Fruit fly (Drosophila melanogaster) whole organism, embryonic: ENCODE results near the gene MED28.
A peak's percentile ranks its signal among the peaks of the same experiment; 100 is the strongest.

ENCODE experiments used
- Atf-2 ChIP-seq: fragments of 200-800 bp; sonication (Bioruptor generic); optimal IDR thresholded peaks from 2 replicates; lab custom pipeline; 2016; ENCODE audit warnings: missing biosample characterization, missing genetic modification characterization
- Bgb ChIP-seq: fragments of 200-800 bp; sonication (Bioruptor generic); IDR thresholded peaks from 2 replicates; pipeline ENCODE4 v1.3.6; 2022; ENCODE audit warnings: missing biosample characterization, missing genetic modification characterization; ENCODE audit not compliant: partially characterized antibody
- CG10147 ChIP-seq: fragments of 200-800 bp; sonication (Bioruptor generic); optimal IDR thresholded peaks from 2 replicates; lab custom pipeline; 2019; ENCODE audit warnings: missing biosample characterization, mild to moderate bottlenecking, missing genetic modification characterization, moderate library complexity
- CG10959 ChIP-seq: fragments of 200-800 bp; sonication (Bioruptor generic); IDR thresholded peaks from 2 replicates; pipeline ENCODE4 v1.3.6; 2022; ENCODE audit warnings: missing biosample characterization, missing genetic modification characterization
- CG12659 ChIP-seq: fragments of 200-800 bp; sonication (Bioruptor generic); optimal IDR thresholded peaks from 3 replicates; lab custom pipeline; 2017; ENCODE audit warnings: mild to moderate bottlenecking, missing biosample characterization, missing genetic modification reagents, missing genetic modification characterization
- CG13424 ChIP-seq: fragments of 200-800 bp; sonication (Bioruptor generic); optimal IDR thresholded peaks from 2 replicates; lab custom pipeline; 2019; ENCODE audit warnings: missing biosample characterization, mild to moderate bottlenecking, missing genetic modification characterization, moderate library complexity
- CG1529 ChIP-seq: fragments of 200-800 bp; sonication (Bioruptor generic); optimal IDR thresholded peaks from 3 replicates; lab custom pipeline; 2018; ENCODE audit warnings: missing biosample characterization, missing genetic modification characterization
- CG17612 ChIP-seq: fragments of 200-800 bp; sonication (Bioruptor generic); IDR thresholded peaks from 2 replicates; pipeline ENCODE4 v1.3.6; 2022; ENCODE audit warnings: missing biosample characterization, missing genetic modification characterization
- CG1832 ChIP-seq: fragments of 200-800 bp; sonication (Bioruptor generic); optimal IDR thresholded peaks from 2 replicates; lab custom pipeline; 2017; ENCODE audit warnings: missing biosample characterization, mild to moderate bottlenecking, missing genetic modification characterization, inconsistent platforms
- CG2129 ChIP-seq: fragments of 200-800 bp; sonication (Bioruptor generic); IDR thresholded peaks from 2 replicates; pipeline ENCODE4 v1.3.6; 2022; ENCODE audit warnings: missing biosample characterization, missing genetic modification characterization; ENCODE audit not compliant: partially characterized antibody
- CG2875 ChIP-seq: fragments of 200-800 bp; sonication (Bioruptor generic); optimal IDR thresholded peaks from 2 replicates; lab custom pipeline; 2017; ENCODE audit warnings: missing biosample characterization, mild to moderate bottlenecking, missing genetic modification characterization, missing genetic modification reagents
- CG30020 ChIP-seq: fragments of 200-800 bp; optimal IDR thresholded peaks from 2 replicates; lab custom pipeline; 2019; ENCODE audit warnings: missing biosample characterization, mild to moderate bottlenecking, missing genetic modification characterization, moderate library complexity
- CG31224 ChIP-seq: fragments of 200-800 bp; sonication (Bioruptor generic); IDR thresholded peaks from 2 replicates; pipeline ENCODE4 v1.3.6; 2022; ENCODE audit warnings: missing biosample characterization, missing genetic modification characterization
- CG3847 ChIP-seq: fragments of 200-800 bp; sonication (Bioruptor generic); IDR thresholded peaks from 2 replicates; pipeline ENCODE4 v1.3.6; 2022; ENCODE audit warnings: missing biosample characterization, missing genetic modification characterization
- CG6175 ChIP-seq: fragments of 200-800 bp; sonication (Bioruptor generic); IDR thresholded peaks from 3 replicates; pipeline ENCODE4 v1.3.6; 2022; ENCODE audit warnings: missing biosample characterization, missing genetic modification characterization
- CG6689 ChIP-seq: fragments of 200-800 bp; sonication (Bioruptor generic); IDR thresholded peaks from 2 replicates; pipeline ENCODE4 v1.3.6; 2022; ENCODE audit warnings: missing biosample characterization, missing genetic modification characterization
- CG6791 ChIP-seq: fragments of 200-800 bp; sonication (Bioruptor generic); IDR thresholded peaks from 3 replicates; pipeline ENCODE4 v1.3.6; 2022; ENCODE audit warnings: missing biosample characterization, missing genetic modification characterization; ENCODE audit not compliant: partially characterized antibody
- CG8765 ChIP-seq: fragments of 200-800 bp; sonication (Bioruptor generic); IDR thresholded peaks from 2 replicates; pipeline ENCODE4 v1.3.6; 2022; ENCODE audit warnings: missing biosample characterization, missing genetic modification characterization
- CTCF ChIP-seq: fragments of 200-800 bp; sonication (Bioruptor generic); optimal IDR thresholded peaks from 2 replicates; lab custom pipeline; 2017; ENCODE audit warnings: missing biosample characterization, mild to moderate bottlenecking, missing genetic modification characterization, moderate library complexity
- Doc2 ChIP-seq: fragments of 200-800 bp; sonication (Bioruptor generic); IDR thresholded peaks from 2 replicates; pipeline ENCODE4 v1.3.6; 2022; ENCODE audit warnings: missing biosample characterization, missing genetic modification characterization
- Dp ChIP-seq: fragments of 200-800 bp; sonication (Bioruptor generic); optimal IDR thresholded peaks from 2 replicates; lab custom pipeline; 2018; ENCODE audit warnings: missing biosample characterization, mild to moderate bottlenecking, missing genetic modification characterization, moderate library complexity
- Hr3 ChIP-seq: fragments of 200-800 bp; sonication (Bioruptor generic); optimal IDR thresholded peaks from 3 replicates; lab custom pipeline; 2016; ENCODE audit warnings: missing biosample characterization, missing genetic modification characterization
- Hsf ChIP-seq: fragments of 200-800 bp; sonication (Bioruptor generic); optimal IDR thresholded peaks from 3 replicates; lab custom pipeline; 2016; ENCODE audit warnings: missing biosample characterization, missing genetic modification characterization
- Lhr ChIP-seq: fragments of 200-800 bp; sonication (Bioruptor generic); optimal IDR thresholded peaks from 3 replicates; lab custom pipeline; 2017; ENCODE audit warnings: mild to moderate bottlenecking, missing biosample characterization, missing genetic modification reagents, missing genetic modification characterization
- NFAT ChIP-seq: fragments of 200-800 bp; sonication (Bioruptor generic); IDR thresholded peaks from 2 replicates; pipeline ENCODE4 v1.3.6; 2022; ENCODE audit warnings: missing biosample characterization, missing genetic modification characterization
- Opbp ChIP-seq: fragments of 200-800 bp; sonication (Bioruptor generic); IDR thresholded peaks from 3 replicates; pipeline ENCODE4 v1.3.6; 2022; ENCODE audit warnings: missing biosample characterization, missing genetic modification characterization; ENCODE audit not compliant: partially characterized antibody
- Sox100B ChIP-seq: fragments of 200-800 bp; sonication (Bioruptor generic); optimal IDR thresholded peaks from 3 replicates; lab custom pipeline; 2018; ENCODE audit warnings: missing biosample characterization, mild to moderate bottlenecking, missing genetic modification characterization
- Spps ChIP-seq: fragments of 200-800 bp; sonication (Bioruptor generic); optimal IDR thresholded peaks from 2 replicates; lab custom pipeline; 2018; ENCODE audit warnings: missing biosample characterization, mild to moderate bottlenecking, missing genetic modification characterization
- Taf1 ChIP-seq: fragments of 200-800 bp; sonication (Bioruptor generic); IDR thresholded peaks from 2 replicates; pipeline ENCODE4 v1.3.6; 2022; ENCODE audit warnings: missing biosample characterization, missing genetic modification characterization
- YL-1 ChIP-seq: fragments of 200-800 bp; sonication (Bioruptor generic); optimal IDR thresholded peaks from 3 replicates; lab custom pipeline; 2017; ENCODE audit warnings: missing biosample characterization, mild to moderate bottlenecking, missing genetic modification characterization
- amos ChIP-seq: fragments of 200-800 bp; sonication (Bioruptor generic); IDR thresholded peaks from 2 replicates; pipeline ENCODE4 v1.3.6; 2022; ENCODE audit warnings: missing biosample characterization, missing genetic modification characterization; ENCODE audit not compliant: partially characterized antibody
- ara ChIP-seq: fragments of 200-800 bp; sonication (Bioruptor generic); IDR thresholded peaks from 2 replicates; pipeline ENCODE4 v1.3.6; 2022; ENCODE audit warnings: missing biosample characterization, missing genetic modification characterization
- chinmo ChIP-seq: fragments of 200-800 bp; sonication (Bioruptor generic); IDR thresholded peaks from 4 replicates; pipeline ENCODE4 v1.3.6; 2022; ENCODE audit warnings: missing biosample characterization, missing genetic modification characterization; ENCODE audit not compliant: partially characterized antibody
- ems ChIP-seq: fragments of 200-800 bp; sonication (Bioruptor generic); optimal IDR thresholded peaks from 3 replicates; lab custom pipeline; 2016; ENCODE audit warnings: missing biosample characterization, missing genetic modification characterization
- fd96Cb ChIP-seq: fragments of 200-800 bp; sonication (Bioruptor generic); optimal IDR thresholded peaks from 2 replicates; lab custom pipeline; 2018; ENCODE audit warnings: missing biosample characterization, mild to moderate bottlenecking, missing genetic modification characterization, moderate library complexity
- gce ChIP-seq: fragments of 200-800 bp; sonication (Bioruptor generic); IDR thresholded peaks from 3 replicates; pipeline ENCODE4 v1.3.6; 2022; ENCODE audit warnings: missing biosample characterization, missing genetic modification characterization
- gfzf ChIP-seq: fragments of 200-800 bp; sonication (Bioruptor generic); optimal IDR thresholded peaks from 2 replicates; lab custom pipeline; 2016; ENCODE audit warnings: missing biosample characterization, mild to moderate bottlenecking, missing genetic modification characterization, moderate library complexity
- luna ChIP-seq: fragments of 200-800 bp; sonication (Bioruptor generic); optimal IDR thresholded peaks from 2 replicates; lab custom pipeline; 2016; ENCODE audit warnings: missing biosample characterization, missing genetic modification characterization
- nom ChIP-seq: fragments of 200-800 bp; sonication (Bioruptor generic); optimal IDR thresholded peaks from 2 replicates; lab custom pipeline; 2017; ENCODE audit warnings: missing biosample characterization, missing genetic modification characterization, mild to moderate bottlenecking, moderate library complexity, missing genetic modification reagents
- phol ChIP-seq: fragments of 200-800 bp; sonication (Bioruptor generic); optimal IDR thresholded peaks from 3 replicates; lab custom pipeline; 2018; ENCODE audit warnings: missing biosample characterization, mild to moderate bottlenecking, missing genetic modification characterization, moderate library complexity
- psq ChIP-seq: fragments of 200-800 bp; sonication (Bioruptor generic); optimal IDR thresholded peaks from 2 replicates; lab custom pipeline; 2017; ENCODE audit warnings: missing biosample characterization, missing genetic modification characterization
- rib ChIP-seq: fragments of 200-800 bp; sonication (Bioruptor generic); IDR thresholded peaks from 2 replicates; pipeline ENCODE4 v1.3.6; 2022; ENCODE audit warnings: missing biosample characterization, missing genetic modification characterization
- ro ChIP-seq: fragments of 200-800 bp; sonication (Bioruptor generic); IDR thresholded peaks from 2 replicates; pipeline ENCODE4 v1.3.6; 2022; ENCODE audit warnings: missing biosample characterization, missing genetic modification characterization
- run ChIP-seq: fragments of 200-800 bp; sonication (Bioruptor generic); optimal IDR thresholded peaks from 3 replicates; lab custom pipeline; 2018; ENCODE audit warnings: missing biosample characterization, mild to moderate bottlenecking, missing genetic modification characterization
- sc ChIP-seq, 3 experiments: fragments of >200 bp in 2 of 3; fragments of 200-800 bp in 1 of 3; sonication (Bioruptor generic) in 1 of 3; optimal IDR thresholded peaks; 2 replicates in 2 of 3; 3 replicates in 1 of 3; lab custom pipeline; 2017; ENCODE audit warnings: mild to moderate bottlenecking in 1 of 3, missing biosample characterization in 1 of 3, missing genetic modification characterization in 1 of 3, missing genetic modification reagents in 1 of 3
- sd ChIP-seq: fragments of 200-800 bp; sonication (Bioruptor generic); optimal IDR thresholded peaks from 3 replicates; lab custom pipeline; 2018; ENCODE audit warnings: missing biosample characterization, mild to moderate bottlenecking, missing genetic modification characterization, moderate library complexity
- shn ChIP-seq: fragments of 200-800 bp; sonication (Bioruptor generic); optimal IDR thresholded peaks from 3 replicates; lab custom pipeline; 2016; ENCODE audit warnings: missing biosample characterization, missing genetic modification characterization
- sr ChIP-seq: fragments of 200-800 bp; sonication (Bioruptor generic); IDR thresholded peaks from 3 replicates; pipeline ENCODE4 v1.3.6; 2022; ENCODE audit warnings: missing biosample characterization, missing genetic modification characterization
- toy ChIP-seq: fragments of 200-800 bp; sonication (Bioruptor generic); IDR thresholded peaks from 2 replicates; pipeline ENCODE4 v1.3.6; 2022; ENCODE audit warnings: missing biosample characterization, missing genetic modification characterization

MED28 gene

DNA sequence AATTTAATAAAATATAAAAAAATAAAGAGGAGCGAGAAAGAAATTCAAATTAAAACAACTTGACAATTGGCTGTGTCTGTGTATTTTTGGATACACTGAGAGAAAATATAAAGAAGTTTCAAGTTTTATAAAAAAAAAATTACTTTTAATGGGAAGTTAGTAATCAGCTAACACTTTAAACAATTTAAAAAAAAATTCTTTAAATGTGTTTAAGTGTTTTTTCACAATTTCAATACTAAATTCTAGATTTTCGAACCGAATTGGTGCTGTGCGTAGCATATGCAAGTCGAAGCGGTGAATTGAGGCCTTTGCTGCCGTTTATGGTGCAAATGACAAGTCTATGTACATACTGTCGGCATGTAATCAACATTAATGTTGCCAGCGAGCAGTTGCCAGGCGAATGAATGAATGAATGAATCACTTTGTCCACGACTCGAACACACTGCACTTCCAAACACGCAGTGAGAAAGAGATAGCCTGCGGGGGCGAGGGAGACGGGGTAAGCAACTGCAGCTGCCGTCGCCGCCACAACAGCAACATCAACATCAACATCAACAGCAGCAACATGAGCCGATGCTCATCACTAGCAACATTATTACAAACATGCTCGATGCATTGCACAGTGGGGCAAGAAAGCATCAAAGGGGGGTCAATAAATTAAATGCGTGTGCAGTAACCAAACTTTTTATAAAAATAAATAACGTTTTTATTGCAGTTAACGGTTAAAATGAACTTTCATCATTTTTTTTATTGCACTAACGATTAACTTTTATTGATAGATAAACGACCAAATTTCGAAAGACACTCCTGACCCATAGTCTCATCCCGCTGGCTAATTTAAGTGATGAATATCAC is 31.0 kb upstream of the MED28 start (continued):
- TF ChIP-seq Bgb (GFP tag; lab: Robert Waterston, UW) (no peak), fd96Cb (peak; percentile 84), CTCF (GFP tag; lab: Kevin White, UChicago) (no peak), YL-1 (GFP tag; lab: Kevin White, UChicago) (no peak), ara (GFP tag; lab: Robert Waterston, UW) (peak; percentile 81), gfzf (GFP tag; lab: Kevin White, UChicago) (no peak), psq (no peak), run (tag; lab: Kevin White, UChicago) (no peak), Atf-2 (peak; percentile 45), CG8765 (GFP tag; lab: Robert Waterston, UW) (peak; percentile 35; the same call in 1 of the 2 replicates), Opbp (GFP tag; lab: Robert Waterston, UW) (0 out of 3 replicates have a peak, but pooled peaks have one; percentile 32), Doc2 (GFP tag; lab: Robert Waterston, UW) (no peak), amos (GFP tag; lab: Robert Waterston, UW) (no peak), CG3847 (GFP tag; lab: Robert Waterston, UW) (no peak), CG10959 (GFP tag; lab: Robert Waterston, UW) (peak; percentile 65; the same call in 1 of the 2 replicates), ems (GFP tag; lab: Kevin White, UChicago) (peak; percentile 23), CG10147 (GFP tag; lab: Kevin White, UChicago) (no peak), CG2129 (GFP tag; lab: Robert Waterston, UW) (no peak), CG17612 (GFP tag; lab: Robert Waterston, UW) (no peak), shn (peak; percentile 45), CG1832 (GFP tag; lab: Kevin White, UChicago) (no peak), CG12659 (no peak), Hsf (GFP tag; lab: Kevin White, UChicago) (peak; percentile 66), Lhr (GFP tag; lab: Kevin White, UChicago) (peak; percentile 42), CG31224 (GFP tag; lab: Robert Waterston, UW) (no peak), nom (GFP tag; lab: Kevin White, UChicago) (peak; percentile 69), Spps (tag; lab: Kevin White, UChicago) (peak; percentile 79), CG2875 (GFP tag; lab: Kevin White, UChicago) (peak; percentile 84), CG6689 (GFP tag; lab: Robert Waterston, UW) (peak; percentile 84), CG1529 (peak; percentile 67), luna (GFP tag; lab: Kevin White, UChicago) (no peak), NFAT (no peak), gce (GFP tag; lab: Robert Waterston, UW) (peak; percentile 79), ro (GFP tag; lab: Robert Waterston, UW) (0 out of 2 replicates have a peak, but pooled peaks have one; percentile 38), CG13424 (tag; lab: Kevin White, UChicago) (peak; percentile 59), CG6791 (GFP tag; lab: Robert Waterston, UW) (no peak), Hr3 (peak; percentile 57), rib (no peak), chinmo (GFP tag; lab: Robert Waterston, UW) (no peak), Taf1 (GFP tag; lab: Robert Waterston, UW) (no peak), Dp (GFP tag; lab: Kevin White, UChicago) (no peak), toy (no peak), phol (tag; lab: Kevin White, UChicago) (peak; percentile 84), sd (no peak), CG30020 (tag; lab: Kevin White, UChicago) (peak; percentile 6), sr (no peak), CG6175 (GFP tag; lab: Robert Waterston, UW) (no peak), sc (optimal IDR thresholded peaks at IDR 0.05; lab: Kevin White, UChicago) (no peak), sc (GFP tag; optimal IDR thresholded peaks at IDR 0.05; lab: Kevin White, UChicago) (peak; percentile 79), Sox100B (GFP tag; lab: Kevin White, UChicago) (peak; percentile 70)
